Worm (Caenorhabditis elegans): Measurements from ENCODE around the gene C05D12.5.

DNA sequence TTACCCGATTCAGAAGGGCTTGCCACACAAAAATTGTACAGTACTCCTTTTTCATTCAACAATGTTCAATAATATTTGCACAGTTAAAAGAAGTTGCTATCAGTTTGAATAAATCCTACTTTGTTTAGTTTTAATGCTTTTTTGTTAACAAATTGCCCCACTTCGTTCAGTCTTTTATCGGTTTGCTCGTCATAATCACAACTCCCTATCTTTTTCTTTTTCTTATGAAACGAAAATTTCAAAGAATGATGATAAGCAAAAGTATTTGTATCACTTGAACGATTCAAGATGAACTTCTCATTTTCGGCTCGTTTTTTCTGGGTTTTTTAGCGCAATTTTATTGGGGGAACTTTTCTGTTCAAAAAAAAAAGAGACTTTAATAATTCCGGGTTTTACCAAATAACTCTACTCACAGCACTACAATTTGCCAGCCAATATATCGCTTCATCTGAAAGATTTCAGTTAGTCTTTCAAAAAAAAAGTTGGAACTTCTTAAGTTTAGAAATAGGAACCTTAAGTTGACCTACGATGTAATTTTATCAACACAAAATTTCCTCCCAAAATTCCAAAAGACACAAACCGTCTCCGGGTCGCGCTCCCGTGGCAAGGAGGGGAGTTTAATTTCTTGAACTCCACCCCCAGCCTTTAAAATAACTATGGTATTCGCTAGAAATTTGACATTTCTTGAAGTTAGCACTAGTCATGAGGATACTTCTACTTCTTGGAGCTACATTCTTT, 9.3 kb upstream of the C05D12.5 start, which contains the start of gene C05D12.3:
- TF ChIP-seq pax-3 (tag; optimal IDR thresholded peaks at IDR 0.05), result no peak
- no peak for TF ChIP-seq nhr-47 (tag; optimal IDR thresholded peaks at IDR 0.05)
- TF ChIP-seq nhr-85 (tag), result no peak
- no peak for TF ChIP-seq nhr-77 (tag; optimal IDR thresholded peaks at IDR 0.05)
- no peak for TF ChIP-seq unc-62 (GFP tag; optimal IDR thresholded peaks at IDR 0.05)
- TF ChIP-seq lin-14 (GFP tag; optimal IDR thresholded peaks at IDR 0.05), result no peak
- no peak for TF ChIP-seq nhr-71 (tag; optimal IDR thresholded peaks at IDR 0.05)
- TF ChIP-seq C04F5.9 (tag; optimal IDR thresholded peaks at IDR 0.05), result no peak
